Worm (Caenorhabditis elegans) whole organism, early embryonic: ENCODE measurements around the gene C34C6.3.

Experiments
- B0310.2 ChIP-seq: sonication (generic microtip); optimal IDR thresholded peaks from 2 replicates; lab custom pipeline; 2016; ENCODE audit warnings: mild to moderate bottlenecking, missing genetic modification characterization, missing compliant biosample characterization
- F13C5.2 ChIP-seq: sonication (generic microtip); optimal IDR thresholded peaks from 2 replicates; lab custom pipeline; 2017; ENCODE audit warnings: mild to moderate bottlenecking, missing genetic modification characterization, inconsistent platforms, missing compliant biosample characterization
- aly-1 ChIP-seq: sonication (generic microtip); optimal IDR thresholded peaks from 2 replicates; lab custom pipeline; 2016; ENCODE audit warnings: missing genetic modification characterization, missing compliant biosample characterization
- ama-1 ChIP-seq: fragments of 150-350 bp; optimal IDR thresholded peaks from 2 replicates; lab custom pipeline; 2014
- ceh-13 ChIP-seq: fragments of 200-800 bp; sonication (Bioruptor generic); optimal IDR thresholded peaks from 2 replicates; lab custom pipeline; 2018; ENCODE audit warnings: mild to moderate bottlenecking, missing genetic modification characterization, missing compliant biosample characterization
- ceh-36 ChIP-seq: sonication (generic microtip); optimal IDR thresholded peaks from 2 replicates; lab custom pipeline; 2016; ENCODE audit warnings: missing genetic modification characterization, inconsistent platforms, missing compliant biosample characterization
- ets-7 ChIP-seq: sonication (generic microtip); optimal IDR thresholded peaks from 2 replicates; lab custom pipeline; 2016; ENCODE audit warnings: missing genotype, missing genetic modification characterization, missing compliant biosample characterization
- flt-1 ChIP-seq: fragments of 200-800 bp; sonication (Bioruptor generic); IDR thresholded peaks from 2 replicates; pipeline ENCODE4 v1.3.6; 2022; ENCODE audit warnings: missing genetic modification characterization, missing compliant biosample characterization
- hmbx-1 ChIP-seq: sonication (generic microtip); optimal IDR thresholded peaks from 2 replicates; lab custom pipeline; 2016; ENCODE audit warnings: mild to moderate bottlenecking, missing genetic modification characterization, missing compliant biosample characterization
- hmg-4 ChIP-seq: fragments of 200-800 bp; sonication (Bioruptor generic); optimal IDR thresholded peaks from 2 replicates; lab custom pipeline; 2018; ENCODE audit warnings: mild to moderate bottlenecking, missing genetic modification characterization, missing compliant biosample characterization
- hnd-1 ChIP-seq: sonication (generic microtip); optimal IDR thresholded peaks from 2 replicates; lab custom pipeline; 2016; ENCODE audit warnings: missing genetic modification characterization, missing compliant biosample characterization
- pes-1 ChIP-seq: fragments of 200-800 bp; sonication (Bioruptor generic); IDR thresholded peaks from 2 replicates; pipeline ENCODE4 v1.3.6; 2022; ENCODE audit warnings: missing genetic modification reagents, missing genetic modification characterization, missing compliant biosample characterization
- scrt-1 ChIP-seq: fragments of 200-800 bp; sonication (Bioruptor generic); IDR thresholded peaks from 2 replicates; pipeline ENCODE4 v1.3.6; 2022; ENCODE audit warnings: missing genetic modification characterization, missing compliant biosample characterization
- sea-1 ChIP-seq: fragments of 200-800 bp; sonication (Bioruptor generic); conservative IDR thresholded peaks from 2 replicates; pipeline ENCODE4 v1.3.6; 2022; ENCODE audit warnings: missing genetic modification characterization, missing compliant biosample characterization
- tbx-11 ChIP-seq: fragments of 200-800 bp; sonication (Bioruptor generic); IDR thresholded peaks from 2 replicates; pipeline ENCODE4 v1.3.6; 2022; ENCODE audit warnings: missing genetic modification characterization, missing compliant biosample characterization
- tbx-37 ChIP-seq: fragments of 200-800 bp; sonication (Bioruptor generic); conservative IDR thresholded peaks from 2 replicates; pipeline ENCODE4 v1.3.6; 2022; ENCODE audit warnings: missing genetic modification reagents, missing genetic modification characterization, missing compliant biosample characterization
- tra-4 ChIP-seq: sonication (generic microtip); optimal IDR thresholded peaks from 2 replicates; lab custom pipeline; 2017; ENCODE audit warnings: missing genetic modification characterization, missing compliant biosample characterization

The C34C6.3 gene

DNA sequence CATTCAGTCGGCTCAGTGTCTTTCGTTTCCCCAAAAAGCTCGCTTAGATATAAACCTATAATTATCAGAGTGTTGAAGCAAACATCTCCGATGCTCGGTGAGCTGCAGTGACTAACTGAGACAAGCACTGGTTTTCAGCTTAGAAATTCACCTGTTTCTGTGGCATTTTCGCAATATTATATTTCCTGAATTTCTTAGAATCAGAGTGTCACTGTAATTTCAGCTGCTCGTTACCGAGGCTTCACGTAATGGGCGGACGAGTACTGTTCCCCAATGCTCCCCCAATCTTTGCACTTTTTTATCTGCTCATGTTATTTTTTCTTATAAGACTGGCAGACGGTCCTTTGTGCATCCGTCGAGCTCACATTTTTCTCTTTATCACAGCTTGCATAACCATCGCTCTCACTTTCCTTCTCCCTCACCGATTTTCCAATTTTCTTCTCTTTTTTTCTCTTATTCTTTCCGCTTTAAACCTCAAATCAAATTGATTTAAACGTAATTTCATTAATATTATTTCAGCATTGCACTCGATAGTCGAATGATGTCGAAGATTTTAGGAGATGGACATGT lies 30.3 kb downstream of the C34C6.3 start, which contains the start of gene trcs-2:
Gene trcs-2, plus strand, starts transcription at position 520 of the 570 bp plus-strand sequence.
- no peak for TF ChIP-seq hnd-1 (tag; lab: Kevin White, UChicago)
- no peak for TF ChIP-seq hmg-4 (GFP tag; lab: Kevin White, UChicago)
- TF ChIP-seq tra-4: no peak
- TF ChIP-seq ets-7 (tag; lab: Kevin White, UChicago): no peak
- no peak for TF ChIP-seq pes-1 (GFP tag; lab: Robert Waterston, UW)
- TF ChIP-seq flt-1: no peak
- TF ChIP-seq scrt-1 (GFP tag; lab: Robert Waterston, UW): no peak
- no peak for TF ChIP-seq ceh-36 (tag; lab: Kevin White, UChicago)
- no peak for TF ChIP-seq tbx-37 (GFP tag; lab: Robert Waterston, UW)
- TF ChIP-seq F13C5.2: no peak
- TF ChIP-seq ceh-13 (GFP tag; lab: Kevin White, UChicago): no peak
- no peak for TF ChIP-seq B0310.2 (tag; lab: Kevin White, UChicago)
- no peak for TF ChIP-seq tbx-11 (GFP tag; lab: Robert Waterston, UW)
- TF ChIP-seq hmbx-1: no peak
- TF ChIP-seq ama-1 (lab: Kevin White, UChicago): no peak
- no peak for TF ChIP-seq aly-1 (tag; lab: Kevin White, UChicago)
- TF ChIP-seq sea-1 (GFP tag; lab: Robert Waterston, UW): no peak

DNA sequence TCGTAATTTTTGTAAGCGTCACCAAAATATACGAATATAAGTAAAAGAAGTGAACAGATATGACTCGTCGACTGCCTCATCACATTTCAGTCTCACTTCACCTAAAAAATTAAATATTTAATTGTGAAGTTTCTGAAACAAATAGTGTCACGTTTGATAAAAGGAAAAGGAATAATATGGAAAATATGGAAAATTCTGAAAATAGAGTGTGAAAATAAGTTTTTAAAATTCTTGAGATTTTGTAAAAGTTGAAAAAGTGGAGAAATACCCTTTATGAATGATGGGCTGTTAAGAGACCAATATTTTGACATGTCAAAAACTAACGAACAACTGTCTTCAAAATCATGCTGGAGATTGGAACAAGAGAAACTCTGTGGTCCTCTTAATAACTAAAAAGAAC lies 35.0 kb downstream of the C34C6.3 start, which contains the start of gene T01B7.9:
Gene T01B7.9, minus strand, starts transcription at position 101 of the 400 bp plus-strand sequence.
- no peak for TF ChIP-seq tra-4
- TF ChIP-seq tbx-37 (GFP tag; lab: Robert Waterston, UW): no peak
- TF ChIP-seq flt-1: no peak
- no peak for TF ChIP-seq F13C5.2
- no peak for TF ChIP-seq hmg-4 (GFP tag; lab: Kevin White, UChicago)
- no peak for TF ChIP-seq pes-1 (GFP tag; lab: Robert Waterston, UW)
- no peak for TF ChIP-seq ets-7 (tag; lab: Kevin White, UChicago)
- TF ChIP-seq hnd-1 (tag; lab: Kevin White, UChicago): no peak

DNA sequence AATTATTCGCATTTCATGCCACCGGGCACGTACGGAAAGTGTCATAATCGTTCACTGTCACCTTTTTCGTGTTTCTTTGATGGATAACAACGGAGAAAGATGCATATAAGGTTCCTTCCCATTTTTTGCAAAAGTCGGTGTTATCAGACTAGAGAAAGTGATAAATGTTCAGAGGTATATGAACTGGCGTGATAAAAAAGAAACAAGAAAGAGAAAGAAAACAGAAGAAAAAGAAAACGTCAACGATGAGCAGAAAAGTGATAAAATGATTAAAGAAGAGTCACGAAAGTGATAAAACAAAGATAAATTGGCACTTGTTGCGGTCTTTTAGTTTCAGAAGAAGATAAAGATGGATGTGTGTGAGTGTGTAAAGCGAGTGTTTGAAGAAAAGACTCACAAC lies 38.6 kb downstream of the C34C6.3 start:
- TF ChIP-seq sea-1 (GFP tag; lab: Robert Waterston, UW) (no peak), hnd-1 (tag; lab: Kevin White, UChicago) (no peak), F13C5.2 (no peak), ets-7 (tag; lab: Kevin White, UChicago) (no peak), tbx-11 (GFP tag; lab: Robert Waterston, UW) (no peak), ceh-36 (tag; lab: Kevin White, UChicago) (no peak), tra-4 (no peak), ama-1 (lab: Kevin White, UChicago) (no peak), hmg-4 (GFP tag; lab: Kevin White, UChicago) (no peak), hmbx-1 (no peak)

DNA sequence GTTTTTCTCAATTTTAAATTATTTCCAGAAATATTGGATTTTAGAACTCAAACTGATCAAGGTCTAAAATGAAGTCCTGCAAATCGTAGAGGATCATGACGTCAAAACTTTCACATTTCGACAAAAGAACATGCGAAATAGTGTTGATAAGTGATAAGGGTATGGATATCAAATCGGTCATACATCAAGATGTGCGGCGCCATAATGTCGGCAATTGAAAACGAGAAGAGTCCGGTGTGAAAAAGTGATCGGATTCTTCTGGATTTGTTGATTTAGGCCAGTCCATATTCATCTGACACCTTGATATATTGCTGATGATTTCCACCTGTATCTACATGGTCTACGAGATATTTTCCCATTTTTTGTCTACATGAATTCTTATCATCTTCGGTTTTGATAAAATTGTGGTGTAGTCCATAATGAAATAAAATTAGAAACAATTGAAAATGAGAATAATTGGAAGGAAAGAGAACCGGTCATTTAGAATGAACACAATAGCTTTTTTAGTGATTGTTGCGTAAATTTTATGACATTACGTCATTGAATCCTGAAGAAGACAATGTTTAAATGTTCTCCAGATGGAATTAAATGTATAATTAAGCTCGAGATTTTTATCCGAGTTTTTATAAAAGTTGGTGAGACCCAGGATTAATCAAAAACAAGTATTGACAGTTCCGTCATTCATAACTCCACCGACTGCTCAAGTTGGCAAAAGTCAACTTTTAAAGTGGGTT lies 39.4 kb downstream of the C34C6.3 start:
- TF ChIP-seq aly-1 (tag; lab: Kevin White, UChicago) (no peak), hmg-4 (GFP tag; lab: Kevin White, UChicago) (no peak), F13C5.2 (no peak), ets-7 (tag; lab: Kevin White, UChicago) (no peak), ceh-13 (GFP tag; lab: Kevin White, UChicago) (no peak), hmbx-1 (no peak), ama-1 (lab: Kevin White, UChicago) (no peak), tbx-37 (GFP tag; lab: Robert Waterston, UW) (no peak), hnd-1 (tag; lab: Kevin White, UChicago) (no peak), tra-4 (no peak), B0310.2 (tag; lab: Kevin White, UChicago) (no peak), scrt-1 (GFP tag; lab: Robert Waterston, UW) (no peak), flt-1 (no peak), tbx-11 (GFP tag; lab: Robert Waterston, UW) (no peak), sea-1 (GFP tag; lab: Robert Waterston, UW) (no peak), ceh-36 (tag; lab: Kevin White, UChicago) (no peak), pes-1 (GFP tag; lab: Robert Waterston, UW) (no peak)

DNA sequence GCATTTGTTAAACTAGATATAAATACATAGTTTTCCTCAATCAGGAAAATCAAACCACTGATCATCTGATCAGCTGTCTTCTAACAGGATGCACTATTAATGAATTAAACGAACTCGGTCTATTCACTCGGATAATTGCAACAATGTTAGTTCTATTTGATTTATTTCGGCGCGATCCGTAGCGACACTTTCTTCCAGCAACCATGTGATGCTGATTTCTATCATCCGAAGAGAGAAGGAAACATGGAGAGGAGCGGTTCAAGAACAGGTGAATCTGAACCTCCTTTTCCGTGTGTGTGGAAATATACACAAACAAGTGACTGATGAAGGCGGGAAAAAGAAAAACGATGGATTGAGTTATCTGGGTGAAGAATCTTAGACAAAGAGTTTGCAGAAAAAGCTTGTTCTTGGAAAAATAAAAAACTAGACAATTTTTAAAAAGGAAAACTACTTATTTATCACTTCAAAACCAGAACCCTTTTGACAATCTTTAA lies 40.1 kb downstream of the C34C6.3 start:
- TF ChIP-seq tbx-37 (GFP tag; lab: Robert Waterston, UW) (no peak), aly-1 (tag; lab: Kevin White, UChicago) (no peak)

DNA sequence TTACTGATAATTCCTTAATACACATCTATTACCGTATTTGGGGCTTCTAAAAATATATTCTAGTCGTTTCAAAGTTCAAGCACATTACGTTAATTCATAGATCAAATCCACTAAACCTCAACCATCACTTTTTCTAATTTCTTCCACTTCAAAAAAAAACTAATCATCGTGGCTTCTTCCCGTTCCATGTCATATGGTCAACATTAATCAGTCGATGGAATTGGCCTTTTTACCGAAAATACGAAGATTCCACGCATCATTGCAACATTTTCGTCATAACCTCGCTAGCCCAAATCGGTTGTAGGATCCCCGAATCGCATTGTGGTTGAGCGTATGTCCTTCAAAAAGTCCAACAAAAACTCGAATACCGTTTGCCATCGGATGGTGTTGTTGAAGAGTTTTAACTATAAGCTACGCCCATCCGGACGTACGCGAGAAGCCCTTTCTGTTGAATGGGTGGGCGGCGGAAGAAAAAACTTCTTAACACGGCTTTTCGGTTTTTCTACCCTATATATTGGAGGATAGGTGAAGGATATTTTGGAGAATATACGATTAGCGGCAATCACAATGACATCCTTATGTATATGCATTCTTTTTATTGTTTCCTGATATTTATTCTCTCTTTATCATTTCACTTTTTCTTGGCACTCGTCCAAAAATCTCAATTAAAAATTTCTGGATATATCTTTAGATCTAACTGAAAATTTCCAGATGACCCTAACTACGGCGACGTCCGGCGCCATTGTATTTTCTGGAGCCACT lies 40.8 kb downstream of the C34C6.3 start, which contains the start of gene rol-6:
Gene rol-6, plus strand, starts transcription at position 712 of the 762 bp plus-strand sequence.
- TF ChIP-seq sea-1 (GFP tag; lab: Robert Waterston, UW): no peak
- no peak for TF ChIP-seq ceh-13 (GFP tag; lab: Kevin White, UChicago)
- TF ChIP-seq ama-1 (lab: Kevin White, UChicago): no peak
- no peak for TF ChIP-seq scrt-1 (GFP tag; lab: Robert Waterston, UW)
- TF ChIP-seq ceh-36 (tag; lab: Kevin White, UChicago): no peak
- no peak for TF ChIP-seq hmg-4 (GFP tag; lab: Kevin White, UChicago)
- no peak for TF ChIP-seq tra-4
